Fruit fly (Drosophila melanogaster) whole organism, wandering third instar larva: Measurements from ENCODE around the gene CG4576.

ENCODE experiments used
- Abd-B ChIP-seq: fragments of >200 bp; optimal IDR thresholded peaks from 2 replicates; lab custom pipeline; 2017; ENCODE audit warnings: missing biosample characterization, missing genetic modification characterization
- CrebA ChIP-seq: fragments of 200-800 bp; sonication (Bioruptor generic); optimal IDR thresholded peaks from 2 replicates; lab custom pipeline; 2016; ENCODE audit warnings: missing biosample characterization, mild to moderate bottlenecking, missing genetic modification characterization, borderline replicate concordance
- GATAd ChIP-seq: sonication (Bioruptor generic); optimal IDR thresholded peaks from 2 replicates; lab custom pipeline; 2016; ENCODE audit warnings: missing biosample characterization, missing genetic modification characterization
- HLH106 ChIP-seq: fragments of 200-800 bp; optimal IDR thresholded peaks from 3 replicates; lab custom pipeline; 2019; ENCODE audit warnings: missing biosample characterization, mild to moderate bottlenecking, missing genetic modification characterization, moderate library complexity
- Hr78 ChIP-seq: fragments of >200 bp; optimal IDR thresholded peaks from 2 replicates; lab custom pipeline; 2017; ENCODE audit warnings: missing biosample characterization, missing genetic modification characterization
- Myc ChIP-seq: fragments of >200 bp; optimal IDR thresholded peaks from 2 replicates; lab custom pipeline; 2017
- Rel ChIP-seq, 2 experiments: fragments of 200-800 bp; sonication (Bioruptor generic) in 1 of 2; optimal IDR thresholded peaks; 2 replicates in 1 of 2; 3 replicates in 1 of 2; lab custom pipeline; 2016 to 2019; ENCODE audit warnings: mild to moderate bottlenecking in 2 of 2, missing biosample characterization in 2 of 2, missing genetic modification characterization in 2 of 2, moderate library complexity in 1 of 2
- Sp1 ChIP-seq: fragments of 200-800 bp; sonication (Bioruptor generic); optimal IDR thresholded peaks from 3 replicates; lab custom pipeline; 2019; ENCODE audit warnings: missing biosample characterization, mild to moderate bottlenecking, missing genetic modification characterization, moderate library complexity
- Vsx2 ChIP-seq: fragments of 200-300, 225-300 bp; sonication (Bioruptor generic); optimal IDR thresholded peaks from 2 replicates; lab custom pipeline; 2018; ENCODE audit warnings: missing biosample characterization, missing genetic modification characterization; ENCODE audit not compliant: partially characterized antibody
- dl ChIP-seq, 2 experiments: fragments of 175-275, 200-275 bp in 1 of 2; fragments of 200-275 bp in 1 of 2; sonication (Bioruptor generic); optimal IDR thresholded peaks; lab custom pipeline; 2018; ENCODE audit warnings: mild to moderate bottlenecking in 2 of 2, missing biosample characterization in 2 of 2, missing genetic modification characterization in 2 of 2, moderate library complexity in 2 of 2; ENCODE audit not compliant: partially characterized antibody in 2 of 2, insufficient read depth in 1 of 2
- fru ChIP-seq: fragments of 200-800 bp; sonication (Bioruptor generic); optimal IDR thresholded peaks from 3 replicates; lab custom pipeline; 2016; ENCODE audit warnings: missing biosample characterization, mild to moderate bottlenecking, missing genetic modification characterization

DNA sequence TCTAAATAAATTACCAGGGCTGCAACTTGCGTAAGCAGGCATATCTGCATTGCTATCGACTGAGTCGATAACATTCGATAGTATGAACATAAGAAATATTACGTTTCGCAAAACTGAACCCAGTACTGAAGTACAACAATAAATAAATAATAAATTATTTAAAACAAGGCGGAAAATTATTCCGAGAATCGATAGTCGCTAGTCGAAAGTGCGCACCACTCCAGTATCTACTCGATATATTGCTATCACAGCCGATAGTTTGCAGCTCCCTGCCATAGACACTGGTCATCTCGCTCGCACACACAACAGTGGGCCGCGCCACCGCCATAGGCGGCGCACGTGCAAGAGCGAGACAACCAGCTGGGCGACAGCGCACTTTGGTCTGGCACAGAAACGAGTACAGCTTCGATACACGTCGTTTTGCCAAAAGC, 32.2 kb upstream of the CG4576 start, which contains the start of gene nsl1:
- peak; percentile 46 for TF ChIP-seq HLH106 (tag; lab: Kevin White, UChicago)
- peak; percentile 52 for TF ChIP-seq Rel (GFP tag; optimal IDR thresholded peaks at IDR 0.05; lab: Kevin White, UChicago)
- peak; percentile 25 for TF ChIP-seq Rel (tag; optimal IDR thresholded peaks at IDR 0.05; lab: Kevin White, UChicago)
- TF ChIP-seq Myc (lab: Kevin White, UChicago), result peak; percentile 12
- no peak for TF ChIP-seq CrebA (GFP tag; lab: Kevin White, UChicago)
- peak; percentile 54 for TF ChIP-seq Sp1 (GFP tag; lab: Kevin White, UChicago)
- no peak for TF ChIP-seq dl (GFP tag; optimal IDR thresholded peaks at IDR 0.05; lab: Kevin White, UChicago; ENCODE audit: insufficient read depth in 1 of 2, partially characterized antibody in 2 of 2)
- TF ChIP-seq fru, result peak; percentile 52
- no peak for TF ChIP-seq Vsx2
- TF ChIP-seq GATAd (GFP tag; lab: Kevin White, UChicago), result no peak
- no peak for TF ChIP-seq Abd-B (GFP tag; lab: Kevin White, UChicago)
- no peak for TF ChIP-seq Hr78 (GFP tag; lab: Kevin White, UChicago)
